Fruit fly (Drosophila melanogaster) whole organism, embryonic: Measurements from ENCODE around the gene phr6-4.

ENCODE experiments used
- C15 ChIP-seq: fragments of 200-800 bp; sonication (Bioruptor generic); IDR thresholded peaks from 3 replicates; pipeline ENCODE4 v1.3.6; 2022; ENCODE audit warnings: missing biosample characterization, missing genetic modification characterization
- CG10321 ChIP-seq: fragments of 200-800 bp; sonication (Bioruptor generic); IDR thresholded peaks from 2 replicates; pipeline ENCODE4 v1.3.6; 2022; ENCODE audit warnings: missing biosample characterization, missing genetic modification characterization
- CG10565 ChIP-seq: fragments of 200-800 bp; sonication (Bioruptor generic); optimal IDR thresholded peaks from 3 replicates; lab custom pipeline; 2016; ENCODE audit warnings: missing biosample characterization, mild to moderate bottlenecking, missing genetic modification characterization
- CG14667 ChIP-seq: fragments of 200-800 bp; sonication (Bioruptor generic); IDR thresholded peaks from 2 replicates; pipeline ENCODE4 v1.3.6; 2022; ENCODE audit warnings: missing biosample characterization, missing genetic modification characterization
- CG1529 ChIP-seq: fragments of 200-800 bp; sonication (Bioruptor generic); optimal IDR thresholded peaks from 3 replicates; lab custom pipeline; 2018; ENCODE audit warnings: missing biosample characterization, missing genetic modification characterization
- CG1602 ChIP-seq: fragments of 200-800 bp; sonication (Bioruptor generic); optimal IDR thresholded peaks from 3 replicates; lab custom pipeline; 2016; ENCODE audit warnings: missing biosample characterization, missing genetic modification characterization
- CG16815 ChIP-seq: fragments of 200-800 bp; sonication (Bioruptor generic); optimal IDR thresholded peaks from 3 replicates; lab custom pipeline; 2017; ENCODE audit warnings: missing biosample characterization, mild to moderate bottlenecking, missing genetic modification characterization
- CG17359 ChIP-seq: fragments of 200-800 bp; sonication (Bioruptor generic); optimal IDR thresholded peaks from 3 replicates; lab custom pipeline; 2018; ENCODE audit warnings: missing biosample characterization, mild to moderate bottlenecking, missing genetic modification characterization, moderate library complexity
- CG17612 ChIP-seq: fragments of 200-800 bp; sonication (Bioruptor generic); IDR thresholded peaks from 2 replicates; pipeline ENCODE4 v1.3.6; 2022; ENCODE audit warnings: missing biosample characterization, missing genetic modification characterization
- CG2202 ChIP-seq: fragments of 200-800 bp; sonication (Bioruptor generic); optimal IDR thresholded peaks from 2 replicates; lab custom pipeline; 2018; ENCODE audit warnings: missing biosample characterization, mild to moderate bottlenecking, missing genetic modification characterization
- CG2678 ChIP-seq: fragments of 200-800 bp; sonication (Bioruptor generic); optimal IDR thresholded peaks from 3 replicates; lab custom pipeline; 2019; ENCODE audit warnings: missing biosample characterization, mild to moderate bottlenecking, missing genetic modification characterization, moderate library complexity
- CG2875 ChIP-seq: fragments of 200-800 bp; sonication (Bioruptor generic); optimal IDR thresholded peaks from 2 replicates; lab custom pipeline; 2017; ENCODE audit warnings: missing biosample characterization, mild to moderate bottlenecking, missing genetic modification characterization, missing genetic modification reagents
- CG32767 ChIP-seq: fragments of 200-800 bp; sonication (Bioruptor generic); IDR thresholded peaks from 2 replicates; pipeline ENCODE4 v1.3.6; 2022; ENCODE audit warnings: missing biosample characterization, missing genetic modification characterization
- CG3407 ChIP-seq: fragments of 200-800 bp; sonication (Bioruptor generic); optimal IDR thresholded peaks from 2 replicates; lab custom pipeline; 2018; ENCODE audit warnings: missing biosample characterization, mild to moderate bottlenecking, missing genetic modification characterization
- CG6654 ChIP-seq: fragments of 200-800 bp; sonication (Bioruptor generic); optimal IDR thresholded peaks from 2 replicates; lab custom pipeline; 2017; ENCODE audit warnings: missing biosample characterization, mild to moderate bottlenecking, missing genetic modification characterization
- CG7556 ChIP-seq: fragments of 200-800 bp; sonication (Bioruptor generic); optimal IDR thresholded peaks from 2 replicates; lab custom pipeline; 2017; ENCODE audit warnings: missing biosample characterization, mild to moderate bottlenecking, missing genetic modification characterization
- CG8281 ChIP-seq: fragments of 200-800 bp; sonication (Bioruptor generic); optimal IDR thresholded peaks from 2 replicates; lab custom pipeline; 2018; ENCODE audit warnings: missing biosample characterization, mild to moderate bottlenecking, missing genetic modification characterization, moderate library complexity
- CG8924 ChIP-seq: fragments of 200-800 bp; optimal IDR thresholded peaks from 3 replicates; lab custom pipeline; 2019; ENCODE audit warnings: missing biosample characterization, mild to moderate bottlenecking, missing genetic modification characterization, moderate library complexity
- CG9609 ChIP-seq: fragments of 200-800 bp; sonication (Bioruptor generic); optimal IDR thresholded peaks from 3 replicates; lab custom pipeline; 2016; ENCODE audit warnings: missing biosample characterization, missing genetic modification characterization
- CG9817 ChIP-seq: fragments of 200-800 bp; sonication (Bioruptor generic); optimal IDR thresholded peaks from 2 replicates; lab custom pipeline; 2018; ENCODE audit warnings: missing biosample characterization, mild to moderate bottlenecking, missing genetic modification characterization, moderate library complexity
- Dref ChIP-seq: fragments of 200-800 bp; sonication (Bioruptor generic); IDR thresholded peaks from 2 replicates; pipeline ENCODE4 v1.3.6; 2022; ENCODE audit warnings: missing biosample characterization, missing genetic modification characterization
- ERR ChIP-seq: fragments of 200-800 bp; sonication (Bioruptor generic); optimal IDR thresholded peaks from 2 replicates; lab custom pipeline; 2016; ENCODE audit warnings: missing biosample characterization, missing genetic modification characterization
- Hr39 ChIP-seq: fragments of >200 bp; optimal IDR thresholded peaks from 2 replicates; lab custom pipeline; 2017
- Hsf ChIP-seq: fragments of 200-800 bp; sonication (Bioruptor generic); optimal IDR thresholded peaks from 3 replicates; lab custom pipeline; 2016; ENCODE audit warnings: missing biosample characterization, missing genetic modification characterization
- Max ChIP-seq: fragments of 200-800 bp; sonication (Bioruptor generic); optimal IDR thresholded peaks from 2 replicates; lab custom pipeline; 2016; ENCODE audit warnings: missing biosample characterization, mild to moderate bottlenecking, missing genetic modification characterization
- Meics ChIP-seq: fragments of 200-800 bp; sonication (Bioruptor generic); optimal IDR thresholded peaks from 2 replicates; lab custom pipeline; 2017; ENCODE audit warnings: missing biosample characterization, mild to moderate bottlenecking, missing genetic modification characterization
- Mes4 ChIP-seq: fragments of 200-800 bp; sonication (Bioruptor generic); optimal IDR thresholded peaks from 2 replicates; lab custom pipeline; 2016; ENCODE audit warnings: missing biosample characterization, missing genetic modification characterization
- Nf-YC ChIP-seq: fragments of 200-800 bp; optimal IDR thresholded peaks from 3 replicates; lab custom pipeline; 2019; ENCODE audit warnings: missing biosample characterization, mild to moderate bottlenecking, missing genetic modification characterization, moderate library complexity
- Rx ChIP-seq: fragments of 200-800 bp; sonication (Bioruptor generic); IDR thresholded peaks from 2 replicates; pipeline ENCODE4 v1.3.6; 2022; ENCODE audit warnings: missing biosample characterization, missing genetic modification characterization
- Scr ChIP-seq: fragments of 200-800 bp; sonication (Bioruptor generic); IDR thresholded peaks from 2 replicates; pipeline ENCODE4 v1.3.6; 2022; ENCODE audit warnings: missing biosample characterization, missing genetic modification characterization; ENCODE audit not compliant: partially characterized antibody
- Stat92E ChIP-seq, 3 experiments: fragments of >200 bp in 2 of 3; fragments of 200-800 bp in 1 of 3; sonication (Bioruptor generic) in 1 of 3; optimal IDR thresholded peaks; 2 replicates each; lab custom pipeline; 2017 to 2019; ENCODE audit warnings: missing biosample characterization in 3 of 3, missing genetic modification characterization in 3 of 3, mild to moderate bottlenecking in 1 of 3, moderate library complexity in 1 of 3
- Tbp ChIP-seq: fragments of >200 bp; optimal IDR thresholded peaks from 2 replicates; lab custom pipeline; 2018; ENCODE audit warnings: missing biosample characterization, missing genetic modification characterization
- Trl ChIP-seq, 3 experiments: fragments of >200 bp in 2 of 3; fragments of 200-800 bp in 1 of 3; sonication (Bioruptor generic) in 1 of 3; optimal IDR thresholded peaks; 2 replicates in 1 of 3; 3 replicates in 2 of 3; lab custom pipeline; 2016 to 2017; ENCODE audit warnings: missing biosample characterization in 1 of 3, missing genetic modification characterization in 1 of 3
- Vsx1 ChIP-seq: fragments of 200-800 bp; sonication (Bioruptor generic); optimal IDR thresholded peaks from 2 replicates; lab custom pipeline; 2017; ENCODE audit warnings: missing biosample characterization, mild to moderate bottlenecking, missing genetic modification characterization, missing genetic modification reagents
- al ChIP-seq: fragments of 200-800 bp; sonication (Bioruptor generic); IDR thresholded peaks from 2 replicates; pipeline ENCODE4 v1.3.6; 2022; ENCODE audit warnings: missing biosample characterization, missing genetic modification characterization
- aop ChIP-seq: fragments of 200-800 bp; sonication (Bioruptor generic); IDR thresholded peaks from 2 replicates; pipeline ENCODE4 v1.3.6; 2022; ENCODE audit warnings: missing biosample characterization, missing genetic modification characterization
- ash1 ChIP-seq: fragments of 200-800 bp; sonication (Bioruptor generic); optimal IDR thresholded peaks from 2 replicates; lab custom pipeline; 2018; ENCODE audit warnings: missing biosample characterization, mild to moderate bottlenecking, missing genetic modification characterization
- chm ChIP-seq: fragments of 200-800 bp; sonication (Bioruptor generic); IDR thresholded peaks from 2 replicates; pipeline ENCODE4 v1.3.6; 2022; ENCODE audit warnings: missing biosample characterization, missing genetic modification characterization
- corto ChIP-seq: fragments of 200-800 bp; sonication (Bioruptor generic); optimal IDR thresholded peaks from 2 replicates; lab custom pipeline; 2016; ENCODE audit warnings: missing biosample characterization, mild to moderate bottlenecking, missing genetic modification characterization, moderate library complexity
- crc ChIP-seq: fragments of 200-800 bp; sonication (Bioruptor generic); optimal IDR thresholded peaks from 2 replicates; lab custom pipeline; 2016; ENCODE audit warnings: missing biosample characterization, missing genetic modification characterization
- gcm2 ChIP-seq: fragments of 200-800 bp; sonication (Bioruptor generic); optimal IDR thresholded peaks from 2 replicates; lab custom pipeline; 2016; ENCODE audit warnings: missing biosample characterization, missing genetic modification characterization
- hbn ChIP-seq: fragments of 200-800 bp; sonication (Bioruptor generic); IDR thresholded peaks from 2 replicates; pipeline ENCODE4 v1.3.6; 2022; ENCODE audit warnings: missing biosample characterization, missing genetic modification characterization; ENCODE audit not compliant: partially characterized antibody
- jing ChIP-seq: fragments of 200-800 bp; sonication (Bioruptor generic); optimal IDR thresholded peaks from 2 replicates; lab custom pipeline; 2018; ENCODE audit warnings: missing biosample characterization, mild to moderate bottlenecking, missing genetic modification characterization
- maf-S ChIP-seq: fragments of 200-800 bp; sonication (Bioruptor generic); optimal IDR thresholded peaks from 2 replicates; lab custom pipeline; 2016; ENCODE audit warnings: missing biosample characterization, missing genetic modification characterization
- nmo ChIP-seq: fragments of 200-800 bp; sonication (Bioruptor generic); optimal IDR thresholded peaks from 2 replicates; lab custom pipeline; 2018; ENCODE audit warnings: missing biosample characterization, mild to moderate bottlenecking, missing genetic modification characterization, moderate library complexity
- ro ChIP-seq: fragments of 200-800 bp; sonication (Bioruptor generic); IDR thresholded peaks from 2 replicates; pipeline ENCODE4 v1.3.6; 2022; ENCODE audit warnings: missing biosample characterization, missing genetic modification characterization
- salm ChIP-seq: fragments of 200-800 bp; sonication (Bioruptor generic); optimal IDR thresholded peaks from 2 replicates; lab custom pipeline; 2018; ENCODE audit warnings: missing biosample characterization, mild to moderate bottlenecking, missing genetic modification characterization
- sens ChIP-seq: fragments of 200-800 bp; sonication (Bioruptor generic); peaks from one replicate; lab custom pipeline; 2016; ENCODE audit warnings: missing biosample characterization, missing genetic modification characterization
- slp2 ChIP-seq: fragments of 200-800 bp; sonication (Bioruptor generic); optimal IDR thresholded peaks from 2 replicates; lab custom pipeline; 2016; ENCODE audit warnings: missing biosample characterization, missing genetic modification characterization
- trh ChIP-seq: fragments of 200-800 bp; sonication (Bioruptor generic); optimal IDR thresholded peaks from 2 replicates; lab custom pipeline; 2016; ENCODE audit warnings: missing biosample characterization, missing genetic modification characterization
- vfl ChIP-seq: fragments of 200-800 bp; sonication (Bioruptor generic); optimal IDR thresholded peaks from 2 replicates; lab custom pipeline; 2016; ENCODE audit warnings: missing biosample characterization, missing genetic modification characterization

Gene phr6-4

DNA sequence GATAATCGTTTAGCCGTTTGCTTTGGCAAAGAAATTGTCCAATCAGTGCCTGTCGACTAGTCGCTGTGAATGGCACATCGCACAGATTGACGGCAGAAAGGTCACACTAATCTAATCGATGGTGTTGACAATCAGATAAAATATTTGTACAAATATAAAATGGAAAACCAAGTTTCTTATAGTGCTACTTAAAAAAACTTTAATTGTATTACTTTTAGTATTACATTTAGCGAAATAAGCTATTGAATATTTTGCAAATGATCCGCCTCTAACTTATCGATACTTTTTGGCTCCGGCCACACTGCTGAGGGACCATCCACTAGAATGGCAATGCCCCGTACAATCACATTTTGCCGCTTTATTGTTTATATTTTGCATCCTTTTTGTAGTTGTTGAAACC, 10.5 kb upstream of the phr6-4 start, which contains the start of the genes brun and CG2614 (continued):
- TF ChIP-seq Meics (no peak), C15 (GFP tag; lab: Robert Waterston, UW) (0 out of 3 replicates have a peak, but pooled peaks have one; percentile 52), ro (GFP tag; lab: Robert Waterston, UW) (peak; percentile 41; the same call in 1 of the 2 replicates), Max (GFP tag; lab: Kevin White, UChicago) (peak; percentile 88), CG17612 (GFP tag; lab: Robert Waterston, UW) (no peak), CG9817 (tag; lab: Kevin White, UChicago) (peak; percentile 66), Scr (peak; percentile 94), Vsx1 (GFP tag; lab: Kevin White, UChicago) (no peak), Mes4 (GFP tag; lab: Kevin White, UChicago) (peak; percentile 54), ERR (GFP tag; lab: Kevin White, UChicago) (no peak), al (GFP tag; lab: Robert Waterston, UW) (peak; percentile 74), Stat92E (GFP tag; optimal IDR thresholded peaks at IDR 0.05; lab: Kevin White, UChicago) (peak in 1 of 3 experiments; percentile 53), Hsf (GFP tag; lab: Kevin White, UChicago) (peak; percentile 79), chm (GFP tag; lab: Robert Waterston, UW) (no peak), CG32767 (GFP tag; lab: Robert Waterston, UW) (peak; percentile 46; the same call in 1 of the 2 replicates), Rx (GFP tag; lab: Robert Waterston, UW) (no peak), Trl (optimal IDR thresholded peaks at IDR 0.05; lab: Kevin White, UChicago) (no peak), Trl (GFP tag; optimal IDR thresholded peaks at IDR 0.05; lab: Kevin White, UChicago) (peak; percentile 74), CG3407 (GFP tag; lab: Kevin White, UChicago) (no peak), CG8924 (tag; lab: Kevin White, UChicago) (no peak), Dref (GFP tag; lab: Robert Waterston, UW) (peak; percentile 58; the same call in 1 of the 2 replicates), nmo (GFP tag; lab: Kevin White, UChicago) (peak; percentile 83), CG2678 (tag; lab: Kevin White, UChicago) (no peak), aop (GFP tag; lab: Robert Waterston, UW) (no peak), CG8281 (no peak), gcm2 (peak; percentile 32), Tbp (GFP tag; lab: Kevin White, UChicago) (no peak), ash1 (no peak), CG1529 (GFP tag; lab: Kevin White, UChicago) (no peak), Nf-YC (tag; lab: Kevin White, UChicago) (peak; percentile 87), CG16815 (GFP tag; lab: Kevin White, UChicago) (peak; percentile 38), trh (GFP tag; lab: Kevin White, UChicago) (peak; percentile 31), CG9609 (GFP tag; lab: Kevin White, UChicago) (peak; percentile 63), slp2 (GFP tag; lab: Kevin White, UChicago) (peak; percentile 41), Hr39 (lab: Kevin White, UChicago) (no peak), CG7556 (no peak), maf-S (GFP tag; lab: Kevin White, UChicago) (peak; percentile 65), salm (tag; lab: Kevin White, UChicago) (no peak), CG10321 (GFP tag; lab: Robert Waterston, UW) (no peak), hbn (GFP tag; lab: Robert Waterston, UW) (peak; percentile 83), sens (GFP tag; lab: Kevin White, UChicago) (peak; percentile 99), crc (GFP tag; lab: Kevin White, UChicago) (peak; percentile 3), CG10565 (no peak), vfl (peak; percentile 78), jing (GFP tag; lab: Kevin White, UChicago) (no peak), CG6654 (GFP tag; lab: Kevin White, UChicago) (no peak), CG1602 (GFP tag; lab: Kevin White, UChicago) (peak; percentile 77), CG14667 (peak; percentile 74), corto (GFP tag; lab: Kevin White, UChicago) (no peak), CG2202 (tag; lab: Kevin White, UChicago) (peak; percentile 4), CG17359 (tag; lab: Kevin White, UChicago) (peak; percentile 52), CG2875 (GFP tag; lab: Kevin White, UChicago) (no peak)
